Fruit fly (Drosophila melanogaster): Measurements from ENCODE around the gene mei-38.

The mei-38 gene

DNA sequence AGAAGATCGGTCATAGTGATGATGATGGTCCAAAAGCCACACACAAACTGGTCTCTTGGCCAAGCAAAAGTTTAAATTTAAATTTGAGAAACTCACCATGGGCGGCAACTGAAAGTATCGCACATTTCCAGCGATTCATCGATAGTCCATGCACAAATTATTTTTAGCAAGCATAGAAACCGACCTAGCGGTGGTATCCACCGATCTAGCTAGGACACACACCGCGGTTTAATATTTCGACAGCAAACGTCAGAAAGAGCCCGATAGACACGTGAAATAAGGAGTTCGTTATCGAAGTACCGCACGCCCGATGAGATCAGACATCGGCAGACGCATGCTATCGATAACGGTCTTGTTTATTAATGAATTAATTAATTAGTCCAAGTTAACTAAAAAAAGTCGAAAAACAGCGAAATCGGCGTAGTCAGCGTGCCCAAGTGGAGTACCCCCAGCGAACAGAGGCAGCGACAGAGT lies 35.9 kb downstream of the mei-38 start, which contains the start of gene CG14795 (continued):
- peak; percentile 0 for TF ChIP-seq Hey (tag; optimal IDR thresholded peaks at IDR 0.05)
- peak; percentile 51 for TF ChIP-seq CG4617 (GFP tag; optimal IDR thresholded peaks at IDR 0.05; ENCODE audit: borderline replicate concordance)
- peak; percentile 13 for TF ChIP-seq CG2678 (tag; optimal IDR thresholded peaks at IDR 0.05)
- TF ChIP-seq CG31441 (GFP tag; IDR thresholded peaks at IDR 0.05): no peak
- no peak for TF ChIP-seq CG31224 (GFP tag; IDR thresholded peaks at IDR 0.05)
- peak; percentile 35 for TF ChIP-seq CG12155 (GFP tag; optimal IDR thresholded peaks at IDR 0.05)
- TF ChIP-seq cato (GFP tag; optimal IDR thresholded peaks at IDR 0.05; ENCODE audit: borderline replicate concordance): no peak
- TF ChIP-seq oc (tag; optimal IDR thresholded peaks at IDR 0.05): peak; percentile 6
- TF ChIP-seq H2.0 (GFP tag; IDR thresholded peaks at IDR 0.05): no peak
- TF ChIP-seq disco-r (GFP tag; optimal IDR thresholded peaks at IDR 0.05): no peak
- peak; percentile 47 for TF ChIP-seq lilli (GFP tag; optimal IDR thresholded peaks at IDR 0.05)
- no peak for TF ChIP-seq Atf6 (GFP tag; IDR thresholded peaks at IDR 0.05)
- no peak for TF ChIP-seq nom (GFP tag; optimal IDR thresholded peaks at IDR 0.05)
- peak in 1 of 2 experiments; percentile 17 for TF ChIP-seq crp (GFP tag; optimal IDR thresholded peaks at IDR 0.05)
- peak; percentile 20 for TF ChIP-seq CG7786 (GFP tag; optimal IDR thresholded peaks at IDR 0.05)
- TF ChIP-seq abd-A (tag; optimal IDR thresholded peaks at IDR 0.05): peak; percentile 46
- peak in 1 of 3 experiments; percentile 20 for TF ChIP-seq lola (GFP tag; optimal IDR thresholded peaks at IDR 0.05)
- no peak for TF ChIP-seq dmrt99B (tag; optimal IDR thresholded peaks at IDR 0.05)
- peak; percentile 32 for TF ChIP-seq Mad (GFP tag; optimal IDR thresholded peaks at IDR 0.05)
- peak; percentile 58 for TF ChIP-seq Nf-YC (tag; optimal IDR thresholded peaks at IDR 0.05)
- peak; percentile 47 for TF ChIP-seq p53 (GFP tag; optimal IDR thresholded peaks at IDR 0.05)
- TF ChIP-seq CG1603 (tag; optimal IDR thresholded peaks at IDR 0.05): peak; percentile 89
- TF ChIP-seq CG8765 (GFP tag; IDR thresholded peaks at IDR 0.05): no peak
- no peak for TF ChIP-seq fd64A (GFP tag; optimal IDR thresholded peaks at IDR 0.05)
- no peak for TF ChIP-seq maf-S (GFP tag; optimal IDR thresholded peaks at IDR 0.05)
- peak; percentile 93 for TF ChIP-seq Dll (GFP tag; IDR thresholded peaks at IDR 0.05; ENCODE audit: partially characterized antibody)
- TF ChIP-seq CG2116 (GFP tag; optimal IDR thresholded peaks at IDR 0.05): peak; percentile 93
- TF ChIP-seq CG30403 (GFP tag; optimal IDR thresholded peaks at IDR 0.05): peak; percentile 42
- TF ChIP-seq twi (tag; optimal IDR thresholded peaks at IDR 0.05): no peak
- TF ChIP-seq dm (GFP tag; optimal IDR thresholded peaks at IDR 0.05): peak; percentile 80
- no peak for TF ChIP-seq Taf1 (GFP tag; IDR thresholded peaks at IDR 0.05)
- no peak; the same call in 1 of the 2 replicates for TF ChIP-seq lmd (GFP tag; IDR thresholded peaks at IDR 0.05)
- TF ChIP-seq stwl (tag; optimal IDR thresholded peaks at IDR 0.05): peak; percentile 81
- no peak for TF ChIP-seq CG17568 (GFP tag; optimal IDR thresholded peaks at IDR 0.05)
- TF ChIP-seq CG13123 (GFP tag; optimal IDR thresholded peaks at IDR 0.05): no peak
- TF ChIP-seq run (tag; optimal IDR thresholded peaks at IDR 0.05): no peak
- peak; percentile 12; the same call in 1 of the 4 replicates for TF ChIP-seq Gug (GFP tag; IDR thresholded peaks at IDR 0.05)
- no peak for TF ChIP-seq CG2202 (tag; optimal IDR thresholded peaks at IDR 0.05)
- no peak for TF ChIP-seq esg (GFP tag; conservative IDR thresholded peaks at IDR 0.05)
- peak; percentile 53 for TF ChIP-seq pho (GFP tag; optimal IDR thresholded peaks at IDR 0.05)
- TF ChIP-seq CG18619 (GFP tag; optimal IDR thresholded peaks at IDR 0.05): no peak
- no peak for TF ChIP-seq Hr3 (GFP tag; optimal IDR thresholded peaks at IDR 0.05)
- TF ChIP-seq CG12659 (GFP tag; optimal IDR thresholded peaks at IDR 0.05): peak; percentile 81
- peak; percentile 24 for TF ChIP-seq lab (GFP tag; optimal IDR thresholded peaks at IDR 0.05)
- no peak for TF ChIP-seq Jarid2 (GFP tag; optimal IDR thresholded peaks at IDR 0.05)
- peak in 1 of 3 experiments; percentile 49 for TF ChIP-seq Stat92E (GFP tag; optimal IDR thresholded peaks at IDR 0.05)
- peak; percentile 82 for TF ChIP-seq CG17186 (GFP tag; optimal IDR thresholded peaks at IDR 0.05)
- TF ChIP-seq H15 (GFP tag; IDR thresholded peaks at IDR 0.05): no peak
- TF ChIP-seq CG2712 (tag; optimal IDR thresholded peaks at IDR 0.05): peak; percentile 59
- TF ChIP-seq CG8388 (GFP tag; optimal IDR thresholded peaks at IDR 0.05): no peak
